Worm (Caenorhabditis elegans): ENCODE measurements around the gene fbxc-58.

DNA sequence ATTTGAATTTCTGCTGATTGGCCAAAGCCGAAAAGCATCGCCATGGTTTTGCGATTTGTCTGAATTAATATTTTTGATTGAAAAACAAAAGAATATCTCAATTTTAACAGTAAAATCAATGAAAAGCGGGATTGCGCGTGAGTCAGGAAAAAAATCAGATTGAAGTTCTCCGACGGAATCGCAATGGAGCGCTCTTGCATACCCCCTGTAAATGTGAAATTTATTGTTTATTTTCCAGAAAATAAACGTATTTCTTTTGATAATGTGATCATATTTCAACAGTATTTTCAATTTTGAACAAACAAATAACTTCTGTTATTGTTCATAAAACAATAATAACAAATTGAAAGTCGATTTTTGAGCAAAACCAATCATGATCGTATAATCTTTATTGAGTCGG, 29.7 kb upstream of the fbxc-58 start, which contains the start of gene vps-26:
- no peak for TF ChIP-seq ceh-91 (GFP tag; IDR thresholded peaks at IDR 0.05)
- no peak for TF ChIP-seq sea-2 (GFP tag; IDR thresholded peaks at IDR 0.05)
- no peak for TF ChIP-seq nfyb-1 (GFP tag; IDR thresholded peaks at IDR 0.05)
- TF ChIP-seq madf-3 (GFP tag; IDR thresholded peaks at IDR 0.05): no peak

Measured in whole organism, young adult.